Fruit fly (Drosophila melanogaster): ENCODE data around the gene mthl15.
A peak's percentile ranks its signal among the peaks of the same experiment; 100 is the strongest.

Gene mthl15

DNA sequence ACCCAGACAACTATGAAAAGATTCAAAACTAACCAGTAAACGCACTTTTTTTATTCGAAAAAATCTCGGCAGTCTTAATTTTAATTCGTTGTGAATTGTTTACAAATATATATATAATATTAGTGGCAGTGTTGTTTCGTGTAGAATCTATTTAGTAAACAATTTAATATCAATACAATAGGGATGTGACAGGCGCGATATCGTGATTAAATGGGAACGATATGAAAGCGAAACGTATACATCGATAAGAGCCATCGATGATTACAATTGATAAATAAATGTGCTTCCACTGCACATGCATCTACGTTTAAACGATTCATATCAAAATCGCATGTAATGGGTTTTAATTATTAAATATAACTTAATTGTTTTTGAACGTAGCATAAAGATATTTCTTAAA, 39.2 kb upstream of the mthl15 start (continued):
- peak; percentile 63 for TF ChIP-seq CG8924 (tag; optimal IDR thresholded peaks at IDR 0.05)
- TF ChIP-seq B-H1 (GFP tag; IDR thresholded peaks at IDR 0.05) = no peak
- no peak for TF ChIP-seq dan (GFP tag; IDR thresholded peaks at IDR 0.05)
- TF ChIP-seq Hr39 (optimal IDR thresholded peaks at IDR 0.05) = no peak
- no peak for TF ChIP-seq Oaz (GFP tag; IDR thresholded peaks at IDR 0.05)
- TF ChIP-seq ind (GFP tag; optimal IDR thresholded peaks at IDR 0.05) = no peak
- peak; percentile 79 for TF ChIP-seq sna (GFP tag; IDR thresholded peaks at IDR 0.05; ENCODE audit: partially characterized antibody)
- no peak for TF ChIP-seq Mes4 (GFP tag; optimal IDR thresholded peaks at IDR 0.05)
- peak; percentile 96 for TF ChIP-seq CG30020 (tag; optimal IDR thresholded peaks at IDR 0.05)
- TF ChIP-seq nmo (GFP tag; optimal IDR thresholded peaks at IDR 0.05) = peak; percentile 16
- TF ChIP-seq Opbp (GFP tag; IDR thresholded peaks at IDR 0.05; ENCODE audit: partially characterized antibody) = peak; percentile 96
- no peak for TF ChIP-seq CG9932 (GFP tag; IDR thresholded peaks at IDR 0.05)
- TF ChIP-seq bowl (GFP tag; IDR thresholded peaks at IDR 0.05) = no peak
- no peak for TF ChIP-seq Six4 (GFP tag; optimal IDR thresholded peaks at IDR 0.05)
- no peak for TF ChIP-seq CG17328 (GFP tag; IDR thresholded peaks at IDR 0.05)
- TF ChIP-seq hbn (GFP tag; IDR thresholded peaks at IDR 0.05; ENCODE audit: partially characterized antibody) = peak; percentile 61; the same call in 1 of the 2 replicates
- TF ChIP-seq onecut (GFP tag; IDR thresholded peaks at IDR 0.05) = no peak
- TF ChIP-seq ato (GFP tag; IDR thresholded peaks at IDR 0.05; ENCODE audit: partially characterized antibody) = peak; percentile 92
- no peak for TF ChIP-seq CG3726 (GFP tag; IDR thresholded peaks at IDR 0.05)
- TF ChIP-seq Xrp1 (GFP tag; IDR thresholded peaks at IDR 0.05) = no peak
- no peak for TF ChIP-seq crp (GFP tag; optimal IDR thresholded peaks at IDR 0.05)
- no peak for TF ChIP-seq twi (tag; optimal IDR thresholded peaks at IDR 0.05)
- no peak for TF ChIP-seq sd (tag; optimal IDR thresholded peaks at IDR 0.05)
- TF ChIP-seq CrebB (tag; optimal IDR thresholded peaks at IDR 0.05) = no peak
- TF ChIP-seq tin (GFP tag; optimal IDR thresholded peaks at IDR 0.05) = no peak
- TF ChIP-seq CG2712 (tag; optimal IDR thresholded peaks at IDR 0.05) = peak; percentile 32
- TF ChIP-seq CG12236 (GFP tag; optimal IDR thresholded peaks at IDR 0.05) = no peak
- no peak for TF ChIP-seq tap (tag; optimal IDR thresholded peaks at IDR 0.05)
- TF ChIP-seq ci (GFP tag; IDR thresholded peaks at IDR 0.05) = no peak
- TF ChIP-seq Poxn (GFP tag; IDR thresholded peaks at IDR 0.05) = no peak
- TF ChIP-seq Hand (GFP tag; optimal IDR thresholded peaks at IDR 0.05) = no peak
- TF ChIP-seq Pdp1 (GFP tag; optimal IDR thresholded peaks at IDR 0.05) = no peak
- TF ChIP-seq dimm (GFP tag; IDR thresholded peaks at IDR 0.05) = no peak
- no peak for TF ChIP-seq CG7556 (GFP tag; optimal IDR thresholded peaks at IDR 0.05)
- TF ChIP-seq NK7.1 (GFP tag; optimal IDR thresholded peaks at IDR 0.05) = no peak
- no peak for TF ChIP-seq disco-r (GFP tag; optimal IDR thresholded peaks at IDR 0.05)
- no peak for TF ChIP-seq cwo (GFP tag; optimal IDR thresholded peaks at IDR 0.05)
- no peak for TF ChIP-seq CG8765 (GFP tag; IDR thresholded peaks at IDR 0.05)
- no peak for TF ChIP-seq toy (GFP tag; IDR thresholded peaks at IDR 0.05)
- TF ChIP-seq Dek (tag; optimal IDR thresholded peaks at IDR 0.05) = no peak
- no peak for TF ChIP-seq ERR (GFP tag; optimal IDR thresholded peaks at IDR 0.05)
- TF ChIP-seq br (optimal IDR thresholded peaks at IDR 0.05) = no peak
- TF ChIP-seq CG3847 (GFP tag; IDR thresholded peaks at IDR 0.05) = no peak
- no peak for TF ChIP-seq Ada2b (GFP tag; IDR thresholded peaks at IDR 0.05)
- peak; percentile 82 for TF ChIP-seq ssp (GFP tag; IDR thresholded peaks at IDR 0.05)
- TF ChIP-seq CG9797 (GFP tag; optimal IDR thresholded peaks at IDR 0.05) = no peak
- TF ChIP-seq CG1024 (GFP tag; IDR thresholded peaks at IDR 0.05) = no peak
- TF ChIP-seq HLHmδ (GFP tag; optimal IDR thresholded peaks at IDR 0.05) = no peak
- TF ChIP-seq vnd (GFP tag; IDR thresholded peaks at IDR 0.05; ENCODE audit: partially characterized antibody) = peak; percentile 88
- no peak for TF ChIP-seq CG15269 (tag; optimal IDR thresholded peaks at IDR 0.05)
- TF ChIP-seq MBD-R2 (GFP tag; IDR thresholded peaks at IDR 0.05) = peak; percentile 37; the same call in 1 of the 2 replicates
- TF ChIP-seq oc (tag; optimal IDR thresholded peaks at IDR 0.05) = no peak

Data from whole organism, embryonic.